Worm (Caenorhabditis elegans): ENCODE data around the gene mps-2.

mps-2 gene

DNA sequence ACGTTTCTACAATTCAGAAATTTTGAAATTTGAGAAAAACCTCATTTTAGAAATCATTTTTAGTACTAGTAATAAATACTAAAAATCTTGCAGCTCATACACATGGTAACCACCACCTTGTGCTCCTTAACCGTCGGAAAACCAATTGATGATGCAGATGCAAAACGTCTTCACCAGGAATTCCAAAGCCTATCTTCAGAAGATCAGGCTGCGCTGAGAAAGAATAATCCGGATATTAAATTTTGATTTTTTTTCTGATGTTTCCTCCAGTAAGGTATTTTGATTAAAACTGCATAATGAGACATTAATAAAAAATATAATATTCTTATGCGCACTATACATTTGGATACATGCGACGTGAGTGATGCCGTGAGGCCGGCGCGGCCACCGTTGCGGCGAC, 8.8 kb upstream of the mps-2 start:
- TF ChIP-seq mml-1 (tag; optimal IDR thresholded peaks at IDR 0.05) (no peak), daf-12 (tag; optimal IDR thresholded peaks at IDR 0.05) (no peak), nhr-28 (tag; optimal IDR thresholded peaks at IDR 0.05) (no peak), pha-4 (tag; optimal IDR thresholded peaks at IDR 0.05) (no peak), ceh-16 (tag; optimal IDR thresholded peaks at IDR 0.05) (no peak), elt-2 (tag; optimal IDR thresholded peaks at IDR 0.05) (no peak)

DNA sequence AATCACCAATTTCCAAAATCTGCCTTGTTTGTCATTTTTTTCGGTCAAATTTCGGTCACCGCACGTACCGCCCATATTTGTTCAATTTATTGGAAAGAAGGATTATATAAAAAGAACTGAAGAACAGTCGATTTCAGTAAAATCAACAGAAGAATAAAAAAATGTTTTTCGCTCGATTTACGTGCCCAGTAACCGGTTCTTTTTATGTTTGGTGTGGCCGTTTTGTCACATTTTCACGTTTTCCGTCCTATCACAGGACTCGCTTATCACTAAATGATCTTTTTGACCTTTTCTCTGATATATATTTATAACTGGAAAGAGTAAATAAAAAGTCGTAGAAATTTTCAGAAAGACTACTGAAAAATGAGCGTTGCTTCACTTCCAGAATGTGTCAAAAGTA, 7.4 kb upstream of the mps-2 start, which contains the start of gene far-7:
TSS of gene far-7 (plus strand) at position 331 of the 400 bp plus-strand sequence.
- TF ChIP-seq snpc-4 (tag; optimal IDR thresholded peaks at IDR 0.05) (no peak), ama-1 (optimal IDR thresholded peaks at IDR 0.05) (peak; percentile 56)

- peak; percentile 31 for TF ChIP-seq nfya-1 (tag; optimal IDR thresholded peaks at IDR 0.05; ENCODE audit: insufficient read depth)
- peak; percentile 57 for TF ChIP-seq lin-39 (tag; optimal IDR thresholded peaks at IDR 0.05)
- no peak for TF ChIP-seq mml-1 (tag; optimal IDR thresholded peaks at IDR 0.05)
These were observed 1.5 kb upstream of the mps-2 start for ce11 chrII:313540-313939.

DNA sequence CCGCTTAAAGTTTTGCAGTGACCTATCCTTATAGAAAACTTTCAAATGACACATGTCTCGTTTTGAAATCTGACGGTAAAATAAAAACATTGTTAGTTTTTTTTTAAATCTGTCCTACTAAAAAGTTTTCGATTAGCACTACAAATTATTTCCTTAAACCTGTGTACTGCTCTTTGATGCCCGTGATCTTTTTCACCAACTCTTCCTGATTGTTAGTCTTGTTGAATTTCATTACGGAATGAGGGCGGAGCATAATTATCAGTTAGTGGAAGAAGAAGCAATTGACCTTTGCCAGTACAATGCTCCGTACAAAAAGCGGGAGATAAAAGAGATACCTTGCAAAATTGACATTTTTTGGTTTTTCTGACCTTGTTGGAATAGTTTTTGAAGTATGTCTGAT, 4.9 kb downstream of the mps-2 start, which contains the start of gene K01A2.4:
TSS of gene K01A2.4 (plus strand) at position 301 of the 400 bp plus-strand sequence.
- TF ChIP-seq hmg-11 (tag; optimal IDR thresholded peaks at IDR 0.05) (no peak), nhr-237 (tag; optimal IDR thresholded peaks at IDR 0.05) (no peak), ceh-28 (tag; optimal IDR thresholded peaks at IDR 0.05) (no peak), fos-1 (tag; optimal IDR thresholded peaks at IDR 0.05) (no peak), nhr-11 (tag; optimal IDR thresholded peaks at IDR 0.05) (no peak), elt-1 (tag; optimal IDR thresholded peaks at IDR 0.05) (no peak), nhr-12 (tag; optimal IDR thresholded peaks at IDR 0.05) (no peak), sea-2 (GFP tag; optimal IDR thresholded peaks at IDR 0.05) (no peak), unc-62 (GFP tag; optimal IDR thresholded peaks at IDR 0.05) (no peak), pha-4 (tag; optimal IDR thresholded peaks at IDR 0.05) (no peak), jun-1 (tag; optimal IDR thresholded peaks at IDR 0.05) (no peak), nhr-23 (tag; optimal IDR thresholded peaks at IDR 0.05) (no peak), nhr-43 (tag; optimal IDR thresholded peaks at IDR 0.05; ENCODE audit: poor library complexity, severe bottlenecking) (no peak), daf-12 (tag; optimal IDR thresholded peaks at IDR 0.05) (no peak), egl-5 (tag; optimal IDR thresholded peaks at IDR 0.05) (no peak), nhr-25 (tag; optimal IDR thresholded peaks at IDR 0.05) (no peak), nfya-1 (tag; optimal IDR thresholded peaks at IDR 0.05; ENCODE audit: insufficient read depth) (no peak), mml-1 (tag; optimal IDR thresholded peaks at IDR 0.05) (no peak)

DNA sequence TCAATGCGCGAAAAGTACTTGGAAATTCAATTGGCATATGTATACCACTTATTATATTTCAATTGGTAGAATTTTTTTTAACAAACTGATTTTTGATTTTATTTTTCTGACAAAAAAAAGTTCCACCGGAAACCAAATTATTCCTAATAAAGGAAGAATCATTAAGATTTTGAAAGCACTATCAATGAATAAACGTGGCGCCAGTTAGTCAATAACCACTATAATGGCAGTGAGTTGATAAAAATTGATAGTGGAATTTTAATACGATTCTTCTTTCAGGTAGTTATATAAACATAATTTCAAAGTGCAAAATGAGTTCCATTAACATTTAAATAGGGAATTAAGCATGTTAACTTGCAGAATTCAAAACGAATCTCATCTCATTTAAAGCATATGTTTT, 6.4 kb downstream of the mps-2 start, which contains the start of gene col-69:
TSS of gene col-69 (minus strand) at position 101 of the 400 bp plus-strand sequence.
- TF ChIP-seq nhr-77 (tag; optimal IDR thresholded peaks at IDR 0.05), result no peak
- no peak for TF ChIP-seq ceh-82 (tag; optimal IDR thresholded peaks at IDR 0.05)
- TF ChIP-seq ama-1 (optimal IDR thresholded peaks at IDR 0.05), result no peak
- peak; percentile 15 for TF ChIP-seq elt-2 (tag; optimal IDR thresholded peaks at IDR 0.05)
- no peak for TF ChIP-seq nhr-76 (tag; optimal IDR thresholded peaks at IDR 0.05)
- no peak for TF ChIP-seq pqm-1 (tag; optimal IDR thresholded peaks at IDR 0.05)

- no peak for TF ChIP-seq lsy-12 (tag; optimal IDR thresholded peaks at IDR 0.05)
- no peak for TF ChIP-seq daf-12 (tag; optimal IDR thresholded peaks at IDR 0.05)
- TF ChIP-seq snpc-4 (tag; optimal IDR thresholded peaks at IDR 0.05), result no peak
- no peak for TF ChIP-seq nhr-67 (tag; optimal IDR thresholded peaks at IDR 0.05)
- TF ChIP-seq ama-1 (optimal IDR thresholded peaks at IDR 0.05), result no peak
- TF ChIP-seq ceh-16 (tag; optimal IDR thresholded peaks at IDR 0.05), result no peak
These were observed 7.9 kb downstream of the mps-2 start for ce11 chrII:303927-304711.
